Fruit fly (Drosophila melanogaster): ENCODE results near the gene CG6013.

CG6013 gene

DNA sequence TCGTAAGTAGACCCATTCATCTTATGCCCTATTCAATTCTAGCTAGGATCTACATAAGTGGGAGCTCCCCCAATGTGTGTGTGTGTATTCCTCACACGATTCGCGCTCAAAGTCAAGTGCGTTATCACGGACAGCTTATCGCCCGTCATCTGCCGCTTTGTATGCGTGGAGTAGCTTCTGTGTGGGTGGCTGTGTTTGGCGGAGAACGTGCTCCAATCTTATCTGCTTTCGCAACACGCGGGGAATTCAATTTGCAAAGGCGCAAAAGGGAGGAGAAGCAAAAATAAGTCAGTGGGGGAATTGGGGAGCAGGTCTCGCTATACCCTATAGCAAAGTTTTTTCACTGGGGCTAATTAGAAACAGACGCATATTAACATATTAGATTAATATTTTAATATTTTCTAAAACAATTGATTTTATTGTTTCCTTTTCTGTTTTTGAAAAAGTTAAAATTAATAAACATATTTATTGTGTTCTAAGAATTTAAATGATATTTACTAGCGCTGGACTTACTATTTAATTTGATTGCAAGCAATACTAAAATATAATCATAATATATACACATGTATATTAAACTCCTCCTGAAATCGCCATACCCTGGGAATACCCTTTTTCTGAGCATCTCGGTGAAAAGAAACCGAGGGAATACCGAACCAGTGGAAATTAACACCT is 46.1 kb upstream of the CG6013 start (continued):
- TF ChIP-seq YL-1 (GFP tag; optimal IDR thresholded peaks at IDR 0.05) (no peak), Hr3 (GFP tag; optimal IDR thresholded peaks at IDR 0.05) (peak; percentile 26), CG32532 (GFP tag; IDR thresholded peaks at IDR 0.05) (no peak; the same call in none of the 2 replicates), dmrt11E (tag; optimal IDR thresholded peaks at IDR 0.05) (no peak), fu2 (GFP tag; optimal IDR thresholded peaks at IDR 0.05) (no peak), CoRest (tag; optimal IDR thresholded peaks at IDR 0.05) (peak; percentile 54), az2 (GFP tag; optimal IDR thresholded peaks at IDR 0.05) (no peak), rib (GFP tag; IDR thresholded peaks at IDR 0.05) (peak; percentile 78), CG1233 (GFP tag; optimal IDR thresholded peaks at IDR 0.05) (peak; percentile 45), CG2678 (tag; optimal IDR thresholded peaks at IDR 0.05) (peak; percentile 78), Dp (GFP tag; optimal IDR thresholded peaks at IDR 0.05) (no peak), lola (GFP tag; optimal IDR thresholded peaks at IDR 0.05) (no peak), CG34422 (GFP tag; IDR thresholded peaks at IDR 0.05) (no peak), psq (GFP tag; optimal IDR thresholded peaks at IDR 0.05) (no peak), CG7745 (tag; optimal IDR thresholded peaks at IDR 0.05) (no peak), CG13296 (GFP tag; optimal IDR thresholded peaks at IDR 0.05) (peak; percentile 32), lmd (GFP tag; IDR thresholded peaks at IDR 0.05) (peak; percentile 16; the same call in 1 of the 2 replicates), vnd (GFP tag; IDR thresholded peaks at IDR 0.05; ENCODE audit: partially characterized antibody) (0 out of 3 replicates have a peak, but pooled peaks have one; percentile 31), CG18262 (tag; optimal IDR thresholded peaks at IDR 0.05) (peak; percentile 2), CG7786 (GFP tag; optimal IDR thresholded peaks at IDR 0.05) (no peak), crc (GFP tag; optimal IDR thresholded peaks at IDR 0.05) (no peak), D (optimal IDR thresholded peaks at IDR 0.05) (no peak), D (GFP tag; optimal IDR thresholded peaks at IDR 0.05) (no peak), Atf3 (GFP tag; optimal IDR thresholded peaks at IDR 0.05) (no peak), CG1603 (tag; optimal IDR thresholded peaks at IDR 0.05) (no peak), ara (GFP tag; IDR thresholded peaks at IDR 0.05) (no peak), CG12659 (GFP tag; optimal IDR thresholded peaks at IDR 0.05) (peak; percentile 23), CG7556 (GFP tag; optimal IDR thresholded peaks at IDR 0.05) (peak; percentile 68), CG9215 (GFP tag; IDR thresholded peaks at IDR 0.05) (peak; percentile 45; the same call in 1 of the 2 replicates), Hmr (GFP tag; optimal IDR thresholded peaks at IDR 0.05) (peak; percentile 77), Rx (GFP tag; IDR thresholded peaks at IDR 0.05) (no peak), CG17359 (tag; optimal IDR thresholded peaks at IDR 0.05) (peak; percentile 27), D19A (tag; optimal IDR thresholded peaks at IDR 0.05) (peak; percentile 52), CG6765 (GFP tag; optimal IDR thresholded peaks at IDR 0.05) (peak; percentile 42), zen (tag; optimal IDR thresholded peaks at IDR 0.05) (no peak), run (tag; optimal IDR thresholded peaks at IDR 0.05) (no peak), CG13123 (GFP tag; optimal IDR thresholded peaks at IDR 0.05) (no peak), CG17568 (GFP tag; optimal IDR thresholded peaks at IDR 0.05) (no peak), CG17186 (GFP tag; optimal IDR thresholded peaks at IDR 0.05) (no peak), Hr51 (GFP tag; optimal IDR thresholded peaks at IDR 0.05) (peak in 1 of 2 experiments; percentile 36), Adf1 (GFP tag; IDR thresholded peaks at IDR 0.05) (peak; percentile 11; the same call in 1 of the 2 replicates), Ptx1 (GFP tag; IDR thresholded peaks at IDR 0.05) (0 out of 2 replicates have a peak, but pooled peaks have one; percentile 23), tup (GFP tag; optimal IDR thresholded peaks at IDR 0.05) (no peak), CG8478 (optimal IDR thresholded peaks at IDR 0.05) (no peak), Sry-δ (GFP tag; optimal IDR thresholded peaks at IDR 0.05) (no peak), Spps (tag; optimal IDR thresholded peaks at IDR 0.05) (no peak), CG16863 (GFP tag; optimal IDR thresholded peaks at IDR 0.05) (no peak), Optix (GFP tag; IDR thresholded peaks at IDR 0.05) (no peak), pfk (GFP tag; optimal IDR thresholded peaks at IDR 0.05) (no peak), MTF-1 (GFP tag; optimal IDR thresholded peaks at IDR 0.05; ENCODE audit: borderline replicate concordance) (no peak)

Data from whole organism, embryonic.